Worm (Caenorhabditis elegans) whole organism, L1 larva: ENCODE results near the gene srj-23.

Source experiments
- unc-86 ChIP-seq: sonication (generic microtip); optimal IDR thresholded peaks from 2 replicates; lab custom pipeline; 2016; ENCODE audit warnings: missing genetic modification characterization, missing compliant biosample characterization
- zag-1 ChIP-seq: fragments of 150-350 bp; optimal IDR thresholded peaks from 2 replicates; lab custom pipeline; 2014; ENCODE audit warnings: missing biosample characterization, missing genetic modification characterization

srj-23 gene

DNA sequence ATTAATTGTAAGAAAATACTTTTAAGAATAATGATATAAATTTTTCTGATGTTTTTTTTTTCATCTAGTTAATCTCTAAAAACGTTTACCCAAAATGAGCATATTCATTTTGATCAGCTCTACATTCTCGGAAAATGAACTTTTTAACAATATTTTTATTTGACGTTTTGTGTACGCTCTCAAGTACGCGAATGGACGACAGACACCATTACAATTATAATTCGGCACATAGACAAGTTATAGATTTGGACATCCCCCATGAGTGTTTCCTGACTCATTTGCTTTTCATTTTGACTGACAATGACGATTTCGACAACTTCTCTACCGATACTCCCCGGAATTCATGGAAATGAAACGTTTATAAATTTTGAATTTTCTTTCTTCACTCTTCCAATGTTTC, 47.7 kb downstream of the srj-23 start, which contains the start of gene sru-27:
sru-27 (plus strand) TSS at position 301 of the 400 bp plus-strand sequence.
- no peak for TF ChIP-seq zag-1 (tag; lab: Kevin White, UChicago)
- no peak for TF ChIP-seq unc-86 (tag; lab: Kevin White, UChicago)
